Fruit fly (Drosophila melanogaster) whole organism, prepupa: ENCODE results near the gene Acp32CD.

Experiments
- Blimp-1 ChIP-seq: fragments of 200-800 bp; sonication (Bioruptor generic); optimal IDR thresholded peaks from 3 replicates; lab custom pipeline; 2017; ENCODE audit warnings: missing biosample characterization, missing genetic modification characterization, mild to moderate bottlenecking, moderate library complexity, missing genetic modification reagents
- CG11294 ChIP-seq: fragments of 200-800 bp; sonication (Bioruptor generic); IDR thresholded peaks from 2 replicates; pipeline ENCODE4 v1.3.6; 2022; ENCODE audit warnings: missing biosample characterization, missing genetic modification characterization
- CG11762 ChIP-seq: fragments of 200-800 bp; sonication (Bioruptor generic); optimal IDR thresholded peaks from 3 replicates; lab custom pipeline; 2016; ENCODE audit warnings: missing biosample characterization, missing genetic modification characterization; ENCODE audit not compliant: insufficient read depth
- CG11902 ChIP-seq: fragments of 200-800 bp; sonication (Bioruptor generic); optimal IDR thresholded peaks from 3 replicates; lab custom pipeline; 2016; ENCODE audit warnings: missing biosample characterization, missing genetic modification characterization
- CG15336 ChIP-seq: fragments of 200-800 bp; sonication (Bioruptor generic); IDR thresholded peaks from 2 replicates; pipeline ENCODE4 v1.3.6; 2022; ENCODE audit warnings: missing biosample characterization, missing genetic modification characterization
- CG1621 ChIP-seq: fragments of 200-800 bp; sonication (Bioruptor generic); optimal IDR thresholded peaks from 3 replicates; lab custom pipeline; 2018; ENCODE audit warnings: missing biosample characterization, mild to moderate bottlenecking, missing genetic modification characterization
- CG16779 ChIP-seq: fragments of 200-800 bp; sonication (Bioruptor generic); optimal IDR thresholded peaks from 3 replicates; lab custom pipeline; 2017; ENCODE audit warnings: missing biosample characterization, mild to moderate bottlenecking, missing genetic modification characterization
- CG3032 ChIP-seq: fragments of 200-800 bp; optimal IDR thresholded peaks from 2 replicates; lab custom pipeline; 2019; ENCODE audit warnings: missing biosample characterization, mild to moderate bottlenecking, missing genetic modification characterization, moderate library complexity
- CG32006 ChIP-seq: fragments of 200-800 bp; sonication (Bioruptor generic); optimal IDR thresholded peaks from 3 replicates; lab custom pipeline; 2017; ENCODE audit warnings: missing biosample characterization, mild to moderate bottlenecking, missing genetic modification characterization
- CG4318 ChIP-seq: fragments of 200-800 bp; sonication (Bioruptor generic); optimal IDR thresholded peaks from 3 replicates; lab custom pipeline; 2017; ENCODE audit warnings: missing biosample characterization, mild to moderate bottlenecking, missing genetic modification characterization
- CG6163 ChIP-seq: fragments of 200-800 bp; sonication (Bioruptor generic); IDR thresholded peaks from 3 replicates; pipeline ENCODE4 v1.3.6; 2022; ENCODE audit warnings: missing biosample characterization, missing genetic modification characterization
- CG6276 ChIP-seq: fragments of 200-800 bp; sonication (Bioruptor generic); optimal IDR thresholded peaks from 2 replicates; lab custom pipeline; 2017; ENCODE audit warnings: missing biosample characterization, mild to moderate bottlenecking, missing genetic modification characterization
- CG6808 ChIP-seq: fragments of 200-800 bp; sonication (Bioruptor generic); optimal IDR thresholded peaks from 3 replicates; lab custom pipeline; 2017; ENCODE audit warnings: missing biosample characterization, missing genetic modification characterization, mild to moderate bottlenecking, moderate library complexity, missing genetic modification reagents
- CG6854 ChIP-seq: fragments of 200-800 bp; sonication (Bioruptor generic); optimal IDR thresholded peaks from 2 replicates; lab custom pipeline; 2017; ENCODE audit warnings: missing biosample characterization, mild to moderate bottlenecking, missing genetic modification characterization
- CG7368 ChIP-seq: fragments of 200-800 bp; sonication (Bioruptor generic); optimal IDR thresholded peaks from 3 replicates; lab custom pipeline; 2016; ENCODE audit warnings: missing biosample characterization, missing genetic modification characterization
- CG8319 ChIP-seq: fragments of 200-800 bp; sonication (Bioruptor generic); optimal IDR thresholded peaks from 3 replicates; lab custom pipeline; 2016; ENCODE audit warnings: missing biosample characterization, missing genetic modification characterization
- CG9139 ChIP-seq: fragments of 200-800 bp; sonication (Bioruptor generic); optimal IDR thresholded peaks from 3 replicates; lab custom pipeline; 2017; ENCODE audit warnings: missing biosample characterization, mild to moderate bottlenecking, missing genetic modification characterization
- Eip75B ChIP-seq: fragments of 200-800 bp; sonication (Bioruptor generic); optimal IDR thresholded peaks from 3 replicates; lab custom pipeline; 2016; ENCODE audit warnings: missing biosample characterization, missing genetic modification characterization
- Eip78C ChIP-seq: fragments of 200-800 bp; sonication (Bioruptor generic); peaks from one replicate; lab custom pipeline; 2016; ENCODE audit warnings: missing biosample characterization, missing genetic modification characterization
- Eip93F ChIP-seq: fragments of 200-800 bp; sonication (Bioruptor generic); optimal IDR thresholded peaks from 2 replicates; lab custom pipeline; 2016; ENCODE audit warnings: missing biosample characterization, mild to moderate bottlenecking, missing genetic modification characterization
- Ets21C ChIP-seq: fragments of 200-800 bp; sonication (Bioruptor generic); optimal IDR thresholded peaks from 3 replicates; lab custom pipeline; 2016; ENCODE audit warnings: missing biosample characterization, missing genetic modification characterization
- Ets96B ChIP-seq: fragments of 200-800 bp; optimal IDR thresholded peaks from 2 replicates; lab custom pipeline; 2019; ENCODE audit warnings: missing biosample characterization, mild to moderate bottlenecking, missing genetic modification characterization, moderate library complexity
- Gug ChIP-seq: fragments of 200-800 bp; sonication (Bioruptor generic); IDR thresholded peaks from 2 replicates; pipeline ENCODE4 v1.3.6; 2022; ENCODE audit warnings: missing biosample characterization, missing genetic modification characterization
- Hr38 ChIP-seq: sonication (Bioruptor generic); optimal IDR thresholded peaks from 2 replicates; lab custom pipeline; 2016; ENCODE audit warnings: missing biosample characterization, missing genetic modification characterization
- Hr39 ChIP-seq: fragments of 200-800 bp; sonication (Bioruptor generic); optimal IDR thresholded peaks from 2 replicates; lab custom pipeline; 2016; ENCODE audit warnings: missing biosample characterization, missing genetic modification characterization
- Hr4 ChIP-seq: fragments of 200-800 bp; sonication (Bioruptor generic); optimal IDR thresholded peaks from 3 replicates; lab custom pipeline; 2016; ENCODE audit warnings: missing biosample characterization, missing genetic modification characterization
- Lpt ChIP-seq: fragments of 200-800 bp; sonication (Bioruptor generic); optimal IDR thresholded peaks from 3 replicates; lab custom pipeline; 2016; ENCODE audit warnings: missing biosample characterization, missing genetic modification characterization
- Met ChIP-seq: fragments of 200-800 bp; sonication (Bioruptor generic); optimal IDR thresholded peaks from 3 replicates; lab custom pipeline; 2016; ENCODE audit warnings: missing biosample characterization, missing genetic modification characterization
- OdsH ChIP-seq: fragments of 200-800 bp; sonication (Bioruptor generic); optimal IDR thresholded peaks from 3 replicates; lab custom pipeline; 2016; ENCODE audit warnings: missing biosample characterization, missing genetic modification characterization
- Smox ChIP-seq: fragments of 200-800 bp; sonication (Bioruptor generic); optimal IDR thresholded peaks from 3 replicates; lab custom pipeline; 2016; ENCODE audit warnings: missing biosample characterization, missing genetic modification characterization
- Sox15 ChIP-seq: fragments of 200-800 bp; sonication (Bioruptor generic); optimal IDR thresholded peaks from 3 replicates; lab custom pipeline; 2016; ENCODE audit warnings: missing biosample characterization, missing genetic modification characterization
- achi ChIP-seq: fragments of 200-800 bp; sonication (Bioruptor generic); optimal IDR thresholded peaks from 3 replicates; lab custom pipeline; 2016; ENCODE audit warnings: missing biosample characterization, missing genetic modification characterization
- acj6 ChIP-seq: fragments of 200-800 bp; sonication (Bioruptor generic); optimal IDR thresholded peaks from 3 replicates; lab custom pipeline; 2016; ENCODE audit warnings: missing biosample characterization, missing genetic modification characterization
- dac ChIP-seq: fragments of 200-800 bp; sonication (Bioruptor generic); optimal IDR thresholded peaks from 2 replicates; lab custom pipeline; 2017; ENCODE audit warnings: missing biosample characterization, mild to moderate bottlenecking, missing genetic modification characterization
- eg ChIP-seq: fragments of 200-800 bp; sonication (Bioruptor generic); IDR thresholded peaks from 3 replicates; pipeline ENCODE4 v1.3.6; 2022; ENCODE audit warnings: missing biosample characterization, missing genetic modification characterization
- esn ChIP-seq: fragments of 200-800 bp; sonication (Bioruptor generic); optimal IDR thresholded peaks from 2 replicates; lab custom pipeline; 2016; ENCODE audit warnings: missing biosample characterization, mild to moderate bottlenecking, missing genetic modification characterization, moderate library complexity
- fd59A ChIP-seq: fragments of 200-800 bp; sonication (Bioruptor generic); optimal IDR thresholded peaks from 2 replicates; lab custom pipeline; 2017; ENCODE audit warnings: missing biosample characterization, mild to moderate bottlenecking, missing genetic modification characterization, missing genetic modification reagents
- fd85E ChIP-seq: fragments of 200-800 bp; sonication (Bioruptor generic); optimal IDR thresholded peaks from 3 replicates; lab custom pipeline; 2016; ENCODE audit warnings: missing biosample characterization, missing genetic modification characterization
- fkh ChIP-seq: fragments of 200-800 bp; sonication (Bioruptor generic); optimal IDR thresholded peaks from 3 replicates; lab custom pipeline; 2017; ENCODE audit warnings: missing biosample characterization, mild to moderate bottlenecking, missing genetic modification characterization, moderate library complexity
- lz ChIP-seq: fragments of 200-800 bp; sonication (Bioruptor generic); optimal IDR thresholded peaks from 3 replicates; lab custom pipeline; 2016; ENCODE audit warnings: missing biosample characterization, missing genetic modification characterization
- net ChIP-seq: fragments of 200-800 bp; sonication (Bioruptor generic); optimal IDR thresholded peaks from 3 replicates; lab custom pipeline; 2016; ENCODE audit warnings: missing biosample characterization, missing genetic modification characterization
- salr ChIP-seq, 2 experiments: fragments of 200-800 bp; sonication (Bioruptor generic); optimal IDR thresholded peaks; 3 replicates each; lab custom pipeline; 2016 to 2018; ENCODE audit warnings: missing biosample characterization in 2 of 2, missing genetic modification characterization in 2 of 2, mild to moderate bottlenecking in 1 of 2
- spab ChIP-seq: fragments of 200-800 bp; sonication (Bioruptor generic); optimal IDR thresholded peaks from 2 replicates; lab custom pipeline; 2017; ENCODE audit warnings: missing biosample characterization, mild to moderate bottlenecking, missing genetic modification characterization, missing genetic modification reagents
- ss ChIP-seq, 2 experiments: fragments of 200-800 bp; sonication (Bioruptor generic); optimal IDR thresholded peaks; 2 replicates in 1 of 2; 3 replicates in 1 of 2; lab custom pipeline; 2017 to 2018; ENCODE audit warnings: mild to moderate bottlenecking in 2 of 2, missing biosample characterization in 2 of 2, missing genetic modification characterization in 2 of 2, moderate library complexity in 1 of 2
- svp ChIP-seq: fragments of 200-800 bp; sonication (Bioruptor generic); peaks from one replicate; lab custom pipeline; 2016; ENCODE audit warnings: missing biosample characterization, missing genetic modification characterization
- vri ChIP-seq: fragments of 200-800 bp; sonication (Bioruptor generic); optimal IDR thresholded peaks from 3 replicates; lab custom pipeline; 2016; ENCODE audit warnings: missing biosample characterization, mild to moderate bottlenecking, missing genetic modification characterization

Gene Acp32CD

dm6 chr2L:11061155-11061554, 45.7 kb downstream of the Acp32CD start:
- TF ChIP-seq Smox (GFP tag; lab: Kevin White, UChicago): no peak
- TF ChIP-seq OdsH (GFP tag; lab: Kevin White, UChicago): no peak
- peak; percentile 19; the same call in 1 of the 2 replicates for TF ChIP-seq Gug (GFP tag; lab: Robert Waterston, UW)
- no peak for TF ChIP-seq CG1621 (tag; lab: Kevin White, UChicago)
- TF ChIP-seq fkh (GFP tag; lab: Kevin White, UChicago): no peak
- no peak for TF ChIP-seq CG11294 (GFP tag; lab: Robert Waterston, UW)
- TF ChIP-seq Sox15 (GFP tag; lab: Kevin White, UChicago): no peak
- no peak for TF ChIP-seq spab
- no peak for TF ChIP-seq CG32006 (GFP tag; lab: Kevin White, UChicago)
- TF ChIP-seq achi (GFP tag; lab: Kevin White, UChicago): no peak
- no peak for TF ChIP-seq ss (GFP tag; optimal IDR thresholded peaks at IDR 0.05; lab: Kevin White, UChicago)
- no peak for TF ChIP-seq Hr4 (GFP tag; lab: Kevin White, UChicago)
- no peak for TF ChIP-seq CG7368 (GFP tag; lab: Kevin White, UChicago)
- peak; percentile 66 for TF ChIP-seq Eip78C (GFP tag; lab: Kevin White, UChicago)
- no peak for TF ChIP-seq Ets96B (tag; lab: Kevin White, UChicago)
- TF ChIP-seq CG9139 (GFP tag; lab: Kevin White, UChicago): no peak
- no peak for TF ChIP-seq Eip75B (GFP tag; lab: Kevin White, UChicago)
- peak; percentile 16 for TF ChIP-seq net
- peak; percentile 11; the same call in 1 of the 3 replicates for TF ChIP-seq CG6163
- peak; percentile 57 for TF ChIP-seq svp (GFP tag; lab: Kevin White, UChicago)
- TF ChIP-seq Lpt (GFP tag; lab: Kevin White, UChicago): peak; percentile 5
- TF ChIP-seq CG6276 (GFP tag; lab: Kevin White, UChicago): no peak
- TF ChIP-seq CG11762 (GFP tag; lab: Kevin White, UChicago): no peak
- TF ChIP-seq, all 60 proteins: peak for 6

DNA sequence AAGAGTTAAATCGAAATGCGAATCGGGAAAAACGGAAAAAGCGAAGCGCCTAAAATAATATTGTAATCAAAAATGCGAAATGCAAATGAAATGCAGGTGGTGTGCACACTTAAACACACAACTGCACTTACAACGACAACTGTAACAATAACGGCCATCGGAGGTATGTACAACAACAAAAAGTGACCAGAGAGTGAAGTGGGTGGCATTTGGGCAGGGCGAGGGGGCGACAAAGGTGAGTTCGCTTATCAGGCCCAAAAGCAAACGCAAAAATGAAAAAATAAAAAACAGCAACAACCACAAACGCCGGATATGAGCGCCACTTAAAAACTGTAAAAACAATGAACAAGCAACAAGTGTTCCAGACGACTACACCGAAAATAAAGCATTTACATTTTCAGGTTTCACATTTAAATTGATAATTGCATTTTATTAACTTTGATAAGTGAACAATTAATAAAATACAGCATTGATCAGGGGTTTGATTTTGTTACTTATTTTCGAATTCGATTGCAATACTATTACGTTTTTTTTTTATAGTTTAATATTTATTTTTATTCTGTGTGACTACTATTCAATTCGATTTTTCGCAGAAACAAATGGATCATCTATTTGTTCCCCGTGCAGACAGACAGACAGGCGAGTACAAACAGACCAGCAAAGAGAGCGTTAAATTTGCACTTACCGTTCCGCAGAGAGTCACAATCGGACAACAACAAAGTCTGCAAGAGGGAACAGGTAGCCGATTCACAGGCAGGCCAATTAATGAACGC, 49.9 kb downstream of the Acp32CD start:
- peak; percentile 20 for TF ChIP-seq spab
- peak; percentile 44 for TF ChIP-seq Ets21C (GFP tag; lab: Kevin White, UChicago)
- peak; percentile 77 for TF ChIP-seq Met (GFP tag; lab: Kevin White, UChicago)
- no peak for TF ChIP-seq dac (GFP tag; lab: Kevin White, UChicago)
- peak; percentile 51 for TF ChIP-seq Blimp-1 (GFP tag; lab: Kevin White, UChicago)
- TF ChIP-seq vri: peak; percentile 33
- TF ChIP-seq CG8319 (GFP tag; lab: Kevin White, UChicago): peak; percentile 60
- TF ChIP-seq Hr4 (GFP tag; lab: Kevin White, UChicago): peak; percentile 55
- TF ChIP-seq lz (GFP tag; lab: Kevin White, UChicago): peak; percentile 77
- peak; percentile 4 for TF ChIP-seq fkh (GFP tag; lab: Kevin White, UChicago)
- TF ChIP-seq esn: peak; percentile 85
- peak; percentile 60 for TF ChIP-seq net
- TF ChIP-seq fd85E: no peak
- peak; percentile 77 for TF ChIP-seq CG15336 (GFP tag; lab: Robert Waterston, UW)
- peak; percentile 60 for TF ChIP-seq Eip75B (GFP tag; lab: Kevin White, UChicago)
- TF ChIP-seq CG32006 (GFP tag; lab: Kevin White, UChicago): peak; percentile 65
- TF ChIP-seq CG4318 (GFP tag; lab: Kevin White, UChicago): peak; percentile 50
- peak; percentile 53 for TF ChIP-seq CG11902
- TF ChIP-seq Sox15 (GFP tag; lab: Kevin White, UChicago): peak; percentile 48
- TF ChIP-seq CG16779 (tag; lab: Kevin White, UChicago): peak; percentile 35
- no peak for TF ChIP-seq Hr38 (GFP tag; lab: Kevin White, UChicago)
- peak; percentile 60 for TF ChIP-seq CG3032
- no peak for TF ChIP-seq salr (GFP tag; optimal IDR thresholded peaks at IDR 0.05; lab: Kevin White, UChicago)
- peak; percentile 15 for TF ChIP-seq fd59A (GFP tag; lab: Kevin White, UChicago)
- TF ChIP-seq CG9139 (GFP tag; lab: Kevin White, UChicago): no peak
- peak; percentile 67 for TF ChIP-seq acj6
- peak; percentile 53 for TF ChIP-seq Eip93F (GFP tag; lab: Kevin White, UChicago)
- peak; percentile 63 for TF ChIP-seq Gug (GFP tag; lab: Robert Waterston, UW)
- TF ChIP-seq CG6276 (GFP tag; lab: Kevin White, UChicago): peak; percentile 33
- TF ChIP-seq eg (GFP tag; lab: Robert Waterston, UW): peak; percentile 72
- TF ChIP-seq CG6854 (GFP tag; lab: Kevin White, UChicago): no peak
- peak; percentile 57; the same call in 1 of the 3 replicates for TF ChIP-seq CG6163
- peak; percentile 53 for TF ChIP-seq CG6808
- peak; percentile 67 for TF ChIP-seq CG11294 (GFP tag; lab: Robert Waterston, UW)
- peak in 1 of 2 experiments; percentile 46 for TF ChIP-seq ss (GFP tag; optimal IDR thresholded peaks at IDR 0.05; lab: Kevin White, UChicago)
- TF ChIP-seq Hr39 (GFP tag; lab: Kevin White, UChicago): peak; percentile 73
